Fruit fly (Drosophila melanogaster): ENCODE data around the gene Fas1.

DNA sequence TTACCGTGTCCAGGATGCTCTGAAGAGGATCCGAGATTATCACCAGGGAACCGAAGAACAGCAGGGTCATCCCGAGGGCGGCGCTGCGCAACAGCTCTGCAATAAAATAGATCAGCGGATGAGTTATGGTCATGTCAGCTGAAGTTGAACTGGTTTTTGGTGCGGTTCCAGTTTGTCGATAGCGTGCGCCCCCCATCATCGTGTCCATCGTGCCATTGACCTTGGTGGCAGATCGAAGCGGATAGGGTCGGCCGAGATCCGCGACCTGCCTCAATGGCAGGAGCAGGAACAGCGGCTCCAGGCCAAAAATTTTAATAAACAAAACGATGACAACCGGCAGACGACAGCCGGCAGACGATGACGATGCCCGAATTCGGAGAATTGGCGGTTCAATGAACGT is 25.4 kb upstream of the Fas1 start:
- TF ChIP-seq insv (optimal IDR thresholded peaks at IDR 0.05) (no peak), Sin3A (optimal IDR thresholded peaks at IDR 0.05) (no peak), psq (optimal IDR thresholded peaks at IDR 0.05) (no peak), h (optimal IDR thresholded peaks at IDR 0.05) (no peak), Myc (optimal IDR thresholded peaks at IDR 0.05) (no peak)
